Worm (Caenorhabditis elegans): ENCODE results near the gene C39B10.4.

ce11 chrX:10424744-10425143 lies 20.1 kb upstream of the C39B10.4 start:
- TF ChIP-seq snpc-4 (tag; optimal IDR thresholded peaks at IDR 0.05): no peak
- TF ChIP-seq unc-62 (GFP tag; optimal IDR thresholded peaks at IDR 0.05): no peak
- no peak for TF ChIP-seq sem-2 (GFP tag; optimal IDR thresholded peaks at IDR 0.05)
- no peak for TF ChIP-seq lsy-2 (tag; optimal IDR thresholded peaks at IDR 0.05)
- no peak for TF ChIP-seq ztf-11 (tag; optimal IDR thresholded peaks at IDR 0.05)
- no peak for TF ChIP-seq sptf-1 (tag; optimal IDR thresholded peaks at IDR 0.05)
- no peak for TF ChIP-seq ces-1 (GFP tag; optimal IDR thresholded peaks at IDR 0.05)
- TF ChIP-seq nhr-28 (tag; optimal IDR thresholded peaks at IDR 0.05): no peak
